Worm (Caenorhabditis elegans) whole organism, mixed stage, embryonic: ENCODE results near the gene idpc-2.

Experiments
- M03D4.4 ChIP-seq: sonication (generic microtip); optimal IDR thresholded peaks from 2 replicates; lab custom pipeline; 2017; ENCODE audit warnings: mild to moderate bottlenecking, missing genetic modification characterization, missing compliant biosample characterization
- blmp-1 ChIP-seq: fragments of 150-350 bp; optimal IDR thresholded peaks from 2 replicates; lab custom pipeline; 2014; ENCODE audit warnings: missing biosample characterization, missing genetic modification characterization
- ceh-39 ChIP-seq: fragments of 150-350 bp; optimal IDR thresholded peaks from 2 replicates; lab custom pipeline; 2014; ENCODE audit warnings: missing biosample characterization, missing genetic modification characterization
- ceh-43 ChIP-seq: fragments of 200-800 bp; sonication (Bioruptor generic); optimal IDR thresholded peaks from 2 replicates; lab custom pipeline; 2018; ENCODE audit warnings: mild to moderate bottlenecking, missing genetic modification characterization, moderate library complexity, missing compliant biosample characterization
- ces-1 ChIP-seq: fragments of 150-350 bp; optimal IDR thresholded peaks from 2 replicates; lab custom pipeline; 2014; ENCODE audit warnings: missing biosample characterization, missing genetic modification reagents, missing genetic modification characterization
- cnd-1 ChIP-seq: fragments of 200-800 bp; sonication (Bioruptor generic); optimal IDR thresholded peaks from 2 replicates; lab custom pipeline; 2018; ENCODE audit warnings: mild to moderate bottlenecking, missing genetic modification characterization, missing compliant biosample characterization
- drap-1 ChIP-seq: fragments of 200-800 bp; sonication (Bioruptor generic); optimal IDR thresholded peaks from 3 replicates; lab custom pipeline; 2018; ENCODE audit warnings: mild to moderate bottlenecking, missing genetic modification characterization, missing compliant biosample characterization
- elt-1 ChIP-seq: sonication (generic microtip); optimal IDR thresholded peaks from 2 replicates; lab custom pipeline; 2017; ENCODE audit warnings: missing genetic modification characterization, mild to moderate bottlenecking, missing compliant biosample characterization, antibody characterized with exemption, moderate library complexity, borderline replicate concordance; ENCODE audit not compliant: insufficient read depth
- elt-3 ChIP-seq: fragments of 150-350 bp; optimal IDR thresholded peaks from 2 replicates; lab custom pipeline; 2014; ENCODE audit warnings: missing biosample characterization, missing genetic modification characterization
- flh-1 ChIP-seq: fragments of 200-800 bp; sonication (Bioruptor generic); optimal IDR thresholded peaks from 2 replicates; lab custom pipeline; 2018; ENCODE audit warnings: mild to moderate bottlenecking, missing genetic modification characterization, moderate library complexity, missing compliant biosample characterization
- ham-2 ChIP-seq: fragments of 200-800 bp; sonication (Bioruptor generic); optimal IDR thresholded peaks from 2 replicates; lab custom pipeline; 2018; ENCODE audit warnings: mild to moderate bottlenecking, missing genetic modification characterization, missing compliant biosample characterization
- hlh-1 ChIP-seq: fragments of 150-350 bp; optimal IDR thresholded peaks from 2 replicates; lab custom pipeline; 2014; ENCODE audit warnings: missing biosample characterization, missing genetic modification reagents, missing genetic modification characterization
- lin-13 ChIP-seq: fragments of 150-350 bp; optimal IDR thresholded peaks from 2 replicates; lab custom pipeline; 2014; ENCODE audit warnings: missing biosample characterization, missing genetic modification characterization
- lin-32 ChIP-seq: fragments of 200-800 bp; sonication (Bioruptor generic); optimal IDR thresholded peaks from 2 replicates; lab custom pipeline; 2018; ENCODE audit warnings: mild to moderate bottlenecking, missing genetic modification characterization, missing compliant biosample characterization
- mab-5 ChIP-seq: fragments of 150-350 bp; optimal IDR thresholded peaks from 2 replicates; lab custom pipeline; 2014; ENCODE audit warnings: missing biosample characterization, missing genetic modification characterization
- mep-1 ChIP-seq: fragments of 150-350 bp; optimal IDR thresholded peaks from 2 replicates; lab custom pipeline; 2017; ENCODE audit warnings: missing biosample characterization, missing genetic modification reagents, missing genetic modification characterization, inconsistent platforms
- mls-2 ChIP-seq: sonication (generic microtip); optimal IDR thresholded peaks from 2 replicates; lab custom pipeline; 2016; ENCODE audit warnings: mild to moderate bottlenecking, missing genetic modification characterization, moderate library complexity, missing compliant biosample characterization
- nhr-12 ChIP-seq: fragments of 150-350 bp; optimal IDR thresholded peaks from 2 replicates; lab custom pipeline; 2014; ENCODE audit warnings: missing biosample characterization, missing genetic modification characterization
- nhr-2 ChIP-seq: fragments of 150-350 bp; optimal IDR thresholded peaks from 2 replicates; lab custom pipeline; 2014; ENCODE audit warnings: missing biosample characterization, missing genetic modification characterization
- nhr-237 ChIP-seq: fragments of 150-350 bp; optimal IDR thresholded peaks from 2 replicates; lab custom pipeline; 2014; ENCODE audit warnings: missing biosample characterization, missing genetic modification characterization
- nhr-28 ChIP-seq: fragments of 150-350 bp; optimal IDR thresholded peaks from 2 replicates; lab custom pipeline; 2014; ENCODE audit warnings: missing biosample characterization, missing genetic modification characterization
- nhr-76 ChIP-seq: sonication (generic microtip); optimal IDR thresholded peaks from 2 replicates; lab custom pipeline; 2017; ENCODE audit warnings: missing biosample characterization, missing genetic modification characterization
- pha-4 ChIP-seq: fragments of 150-350 bp; optimal IDR thresholded peaks from 2 replicates; lab custom pipeline; 2018; ENCODE audit warnings: missing biosample characterization, missing genetic modification reagents, missing genetic modification characterization
- sem-2 ChIP-seq: fragments of 200-800 bp; sonication (Bioruptor generic); optimal IDR thresholded peaks from 2 replicates; lab custom pipeline; 2018; ENCODE audit warnings: mild to moderate bottlenecking, missing genetic modification characterization, missing compliant biosample characterization
- snpc-4 ChIP-seq: fragments of 150-350 bp; optimal IDR thresholded peaks from 2 replicates; lab custom pipeline; 2014; ENCODE audit warnings: missing biosample characterization, missing genetic modification characterization
- sptf-1 ChIP-seq: sonication (generic microtip); optimal IDR thresholded peaks from 2 replicates; lab custom pipeline; 2017; ENCODE audit warnings: mild to moderate bottlenecking, missing genetic modification characterization, moderate library complexity, missing compliant biosample characterization
- tbx-8 ChIP-seq: fragments of 200-800 bp; sonication (Bioruptor generic); optimal IDR thresholded peaks from 2 replicates; lab custom pipeline; 2018; ENCODE audit warnings: mild to moderate bottlenecking, missing genetic modification characterization, moderate library complexity, missing compliant biosample characterization
- unc-39 ChIP-seq: fragments of 150-350 bp; optimal IDR thresholded peaks from 2 replicates; lab custom pipeline; 2014; ENCODE audit warnings: missing biosample characterization, missing genetic modification characterization
- unc-62 ChIP-seq: fragments of 150-350 bp; optimal IDR thresholded peaks from 2 replicates; lab custom pipeline; 2014; ENCODE audit warnings: missing biosample characterization, missing genetic modification reagents, missing genetic modification characterization
- zip-8 ChIP-seq: fragments of 150-350 bp; optimal IDR thresholded peaks from 2 replicates; lab custom pipeline; 2014; ENCODE audit warnings: missing biosample characterization, missing genetic modification characterization
- ztf-11 ChIP-seq: fragments of 150-350 bp; optimal IDR thresholded peaks from 2 replicates; lab custom pipeline; 2014; ENCODE audit warnings: missing biosample characterization, missing genetic modification characterization

Gene idpc-2

DNA sequence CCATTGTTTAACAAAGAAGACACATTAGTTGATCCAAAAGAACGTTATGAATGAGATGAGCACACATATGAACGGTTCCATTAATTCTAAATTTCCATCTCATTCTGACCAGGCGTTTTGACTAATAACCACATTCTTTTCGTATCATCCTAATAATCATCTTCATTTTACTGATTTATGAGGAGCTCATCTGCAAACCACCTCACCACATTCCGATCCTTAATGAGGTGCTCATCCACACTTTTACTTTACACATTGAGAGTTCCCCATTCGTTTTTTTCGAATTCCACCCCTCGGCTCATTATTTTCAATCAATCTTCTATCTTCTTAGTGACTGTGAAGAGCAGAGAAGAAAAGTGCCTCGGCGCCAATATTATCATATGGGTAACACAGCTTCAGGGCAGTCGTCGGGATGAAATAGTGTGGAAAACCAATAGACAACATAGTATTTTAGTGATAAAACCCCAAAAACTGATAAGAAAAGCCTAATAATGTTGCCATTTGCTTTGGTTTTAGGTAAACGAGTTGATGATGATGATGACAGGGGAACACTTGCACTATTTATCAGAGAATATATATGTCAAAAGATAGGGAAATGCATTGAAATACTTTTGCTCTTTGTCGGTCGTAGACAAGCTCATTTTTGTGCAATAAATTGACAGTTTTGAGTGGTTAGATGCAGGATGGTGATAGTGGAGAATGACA, 30.0 kb upstream of the idpc-2 start:
- TF ChIP-seq ham-2 (GFP tag; lab: Kevin White, UChicago) (no peak), cnd-1 (tag; lab: Kevin White, UChicago) (no peak), ceh-39 (tag; lab: Kevin White, UChicago) (no peak), drap-1 (GFP tag; lab: Kevin White, UChicago) (no peak), snpc-4 (tag; lab: Kevin White, UChicago) (no peak), flh-1 (no peak), lin-32 (no peak), unc-39 (no peak), ztf-11 (tag; lab: Kevin White, UChicago) (no peak), hlh-1 (tag; lab: Kevin White, UChicago) (no peak), mab-5 (tag; lab: Kevin White, UChicago) (no peak), pha-4 (no peak), unc-62 (GFP tag; lab: Kevin White, UChicago) (no peak), M03D4.4 (tag; lab: Kevin White, UChicago) (no peak), nhr-76 (no peak)

DNA sequence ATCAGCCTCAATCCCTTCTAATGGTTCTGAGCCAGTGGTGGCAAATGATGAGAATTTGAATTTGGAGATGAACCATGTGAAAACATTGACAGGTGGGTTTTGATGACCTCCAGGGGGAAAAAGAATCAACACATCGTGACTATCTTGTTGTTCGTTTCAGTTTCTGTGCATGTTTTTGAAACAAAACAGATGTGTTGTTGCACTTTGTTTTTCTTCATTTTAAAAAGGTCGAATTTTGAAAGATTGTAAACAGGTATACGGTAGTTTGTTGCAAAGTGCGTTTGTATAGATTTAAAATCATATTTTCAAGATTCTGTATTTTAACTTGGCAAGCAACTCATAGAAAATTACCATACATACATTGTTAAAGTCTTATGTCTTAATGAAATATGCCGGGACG, 29.3 kb upstream of the idpc-2 start:
- no peak for TF ChIP-seq ham-2 (GFP tag; lab: Kevin White, UChicago)
- no peak for TF ChIP-seq tbx-8 (GFP tag; lab: Kevin White, UChicago)
- TF ChIP-seq ztf-11 (tag; lab: Kevin White, UChicago) = no peak
- no peak for TF ChIP-seq lin-13 (tag; lab: Kevin White, UChicago)
- no peak for TF ChIP-seq elt-3 (tag; lab: Kevin White, UChicago)
- no peak for TF ChIP-seq lin-32
- TF ChIP-seq zip-8 = no peak

DNA sequence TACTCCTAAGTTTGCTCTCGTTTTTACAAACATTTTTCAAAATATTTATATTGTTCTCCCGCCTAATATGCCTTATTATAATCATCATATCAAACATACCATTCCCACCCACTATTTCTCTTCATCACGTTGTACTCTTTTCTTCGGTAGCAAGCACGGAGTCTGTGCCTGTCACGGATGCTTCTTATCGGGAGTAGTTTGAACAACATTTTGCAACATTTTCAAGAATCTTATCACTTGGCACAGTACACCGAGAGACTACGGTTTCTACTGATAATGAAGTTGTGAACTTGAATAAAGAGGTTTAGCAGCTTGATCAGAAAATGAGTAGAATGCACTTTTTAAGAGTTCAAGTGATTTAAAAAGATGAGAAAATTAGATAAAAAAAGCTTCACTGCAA, 27.1 kb upstream of the idpc-2 start:
- TF ChIP-seq M03D4.4 (tag; lab: Kevin White, UChicago) (no peak), elt-1 (tag; lab: Kevin White, UChicago) (no peak), blmp-1 (no peak), unc-39 (no peak), sem-2 (no peak), tbx-8 (GFP tag; lab: Kevin White, UChicago) (no peak), nhr-237 (no peak), lin-13 (tag; lab: Kevin White, UChicago) (no peak), elt-3 (tag; lab: Kevin White, UChicago) (no peak), nhr-28 (tag; lab: Kevin White, UChicago) (no peak)

DNA sequence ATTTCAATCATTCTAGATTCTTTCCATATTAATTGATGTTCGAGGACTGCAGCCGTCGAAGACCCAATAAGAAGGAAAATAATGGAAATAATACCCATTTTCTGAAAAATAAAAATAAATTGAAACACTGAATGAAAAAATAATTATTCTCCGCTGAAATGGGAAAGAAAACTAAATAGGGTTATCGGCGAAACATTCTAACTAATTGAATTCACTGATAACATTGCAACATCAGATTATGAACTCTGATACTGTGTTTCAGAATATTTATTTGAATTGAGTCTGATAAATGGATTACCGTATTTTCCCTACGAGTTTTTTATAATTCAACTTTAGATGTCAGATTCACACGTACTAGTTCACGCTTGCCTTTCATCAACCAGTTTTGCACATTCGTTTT, 22.0 kb upstream of the idpc-2 start, which contains the start of gene asp-13:
TSS of gene asp-13 (minus strand) at position 101 of the 400 bp plus-strand sequence.
- TF ChIP-seq pha-4 = no peak
- TF ChIP-seq unc-39 = no peak
- TF ChIP-seq ces-1 (GFP tag; lab: Kevin White, UChicago) = no peak
- no peak for TF ChIP-seq mep-1
- no peak for TF ChIP-seq mls-2 (tag; lab: Kevin White, UChicago)
- TF ChIP-seq, all 35 proteins: peak for 0

DNA sequence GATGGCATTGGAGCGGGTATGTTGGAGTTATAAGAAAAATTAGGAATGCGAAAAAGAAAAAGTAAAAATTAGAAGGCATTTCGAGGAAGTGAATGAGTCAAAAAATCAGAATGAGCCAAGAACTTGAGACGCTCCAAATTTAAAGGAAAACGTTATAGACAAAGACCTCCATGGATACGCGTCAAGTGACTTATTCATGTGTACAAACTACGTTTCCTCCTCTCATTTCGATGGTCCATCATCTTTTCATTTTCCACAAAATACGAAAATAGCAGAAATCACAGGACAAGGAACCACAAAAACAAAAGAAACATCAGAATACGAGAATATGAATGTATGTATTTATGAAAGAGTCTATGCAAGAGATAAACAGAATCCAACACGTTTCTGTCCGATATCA, 20.2 kb upstream of the idpc-2 start, which contains the start of gene F28A12.3:
TSS of gene F28A12.3 (minus strand) at position 101 of the 400 bp plus-strand sequence.
- no peak for TF ChIP-seq unc-62 (GFP tag; lab: Kevin White, UChicago)
- TF ChIP-seq drap-1 (GFP tag; lab: Kevin White, UChicago) = no peak
- TF ChIP-seq snpc-4 (tag; lab: Kevin White, UChicago) = no peak
- no peak for TF ChIP-seq sem-2
- TF ChIP-seq, all 35 proteins: peak for 0

DNA sequence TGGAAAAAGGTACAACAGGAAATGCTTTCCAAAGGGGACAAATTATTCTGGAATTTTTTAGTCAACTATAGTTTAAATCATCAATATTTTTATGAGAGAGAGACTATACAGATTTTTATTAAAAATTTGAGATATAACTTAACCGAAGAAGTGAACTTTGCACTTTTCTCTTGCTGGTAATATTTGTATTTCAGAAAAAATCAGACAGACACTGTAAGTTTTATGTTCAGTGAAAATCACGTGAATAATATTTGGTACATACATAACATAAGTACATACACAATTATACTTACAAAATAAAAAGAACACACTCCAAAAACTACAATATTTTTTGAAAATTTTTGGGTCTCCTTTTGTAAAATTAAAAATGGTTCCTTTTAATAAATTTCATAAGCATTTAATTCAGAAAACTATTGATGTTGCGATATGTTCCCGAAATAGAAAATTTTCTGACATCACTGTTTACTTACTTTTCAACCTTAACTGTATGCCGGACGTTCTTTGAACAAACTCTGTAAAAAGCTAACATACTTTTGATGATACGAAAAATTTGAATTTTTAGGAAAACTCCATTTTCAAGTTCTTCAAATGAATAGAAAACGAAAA, 16.7 kb upstream of the idpc-2 start, which contains the start of the genes F28A12.10 and acd-4:
TSS of gene F28A12.10 (minus strand) at position 101 of the 606 bp plus-strand sequence.
TSS of gene acd-4 (plus strand) at position 556 of the 606 bp plus-strand sequence.
- TF ChIP-seq mep-1 (no peak), nhr-12 (tag; lab: Kevin White, UChicago) (no peak), flh-1 (no peak), ceh-39 (tag; lab: Kevin White, UChicago) (no peak), M03D4.4 (tag; lab: Kevin White, UChicago) (no peak), mab-5 (tag; lab: Kevin White, UChicago) (no peak), snpc-4 (tag; lab: Kevin White, UChicago) (no peak), unc-62 (GFP tag; lab: Kevin White, UChicago) (no peak), sptf-1 (no peak), tbx-8 (GFP tag; lab: Kevin White, UChicago) (no peak), pha-4 (no peak), unc-39 (no peak), nhr-2 (tag; lab: Kevin White, UChicago) (no peak), mls-2 (tag; lab: Kevin White, UChicago) (no peak), ces-1 (GFP tag; lab: Kevin White, UChicago) (no peak), hlh-1 (tag; lab: Kevin White, UChicago) (no peak), nhr-76 (no peak), ceh-43 (GFP tag; lab: Kevin White, UChicago) (no peak)
